Worm (Caenorhabditis elegans): Measurements from ENCODE around the gene C06C6.9.

The C06C6.9 gene

ce11 chrV:15996655-15997186 lies at the start of gene C06C6.9, which contains the start of gene C06C6.8:
C06C6.9 (minus strand) TSS chrV:15996755.
C06C6.8 (plus strand) TSS chrV:15997136.
- TF ChIP-seq flt-1 (GFP tag; IDR thresholded peaks at IDR 0.05) (no peak), B0310.2 (tag; optimal IDR thresholded peaks at IDR 0.05) (no peak), ceh-36 (tag; optimal IDR thresholded peaks at IDR 0.05) (no peak), F13C5.2 (tag; optimal IDR thresholded peaks at IDR 0.05) (no peak), hmbx-1 (tag; optimal IDR thresholded peaks at IDR 0.05) (no peak)

ce11 chrV:16045837-16046236 lies 49.3 kb upstream of the C06C6.9 start, which contains the start of gene T10C6.15:
T10C6.15 (minus strand) TSS chrV:16045940.
- TF ChIP-seq ama-1 (optimal IDR thresholded peaks at IDR 0.05) = no peak
- no peak for TF ChIP-seq aly-1 (tag; optimal IDR thresholded peaks at IDR 0.05)
- TF ChIP-seq ceh-36 (tag; optimal IDR thresholded peaks at IDR 0.05) = no peak
- TF ChIP-seq flt-1 (GFP tag; IDR thresholded peaks at IDR 0.05) = no peak
- TF ChIP-seq hmg-4 (GFP tag; optimal IDR thresholded peaks at IDR 0.05) = no peak
- TF ChIP-seq ceh-13 (GFP tag; optimal IDR thresholded peaks at IDR 0.05) = no peak
- TF ChIP-seq pes-1 (GFP tag; IDR thresholded peaks at IDR 0.05) = no peak
- no peak for TF ChIP-seq tbx-11 (GFP tag; IDR thresholded peaks at IDR 0.05)
- TF ChIP-seq hnd-1 (tag; optimal IDR thresholded peaks at IDR 0.05) = no peak
- no peak for TF ChIP-seq B0310.2 (tag; optimal IDR thresholded peaks at IDR 0.05)
- no peak for TF ChIP-seq ets-7 (tag; optimal IDR thresholded peaks at IDR 0.05)
- no peak for TF ChIP-seq tbx-37 (GFP tag; conservative IDR thresholded peaks at IDR 0.05)
- no peak for TF ChIP-seq sea-1 (GFP tag; conservative IDR thresholded peaks at IDR 0.05)
- no peak for TF ChIP-seq F13C5.2 (tag; optimal IDR thresholded peaks at IDR 0.05)

- no peak for TF ChIP-seq sea-1 (GFP tag; conservative IDR thresholded peaks at IDR 0.05)
- TF ChIP-seq aly-1 (tag; optimal IDR thresholded peaks at IDR 0.05) = no peak
- TF ChIP-seq ets-7 (tag; optimal IDR thresholded peaks at IDR 0.05) = no peak
- TF ChIP-seq hmg-4 (GFP tag; optimal IDR thresholded peaks at IDR 0.05) = no peak
- no peak for TF ChIP-seq ama-1 (optimal IDR thresholded peaks at IDR 0.05)
- no peak for TF ChIP-seq pes-1 (GFP tag; IDR thresholded peaks at IDR 0.05)
- no peak for TF ChIP-seq F13C5.2 (tag; optimal IDR thresholded peaks at IDR 0.05)
- TF ChIP-seq hnd-1 (tag; optimal IDR thresholded peaks at IDR 0.05) = no peak
- TF ChIP-seq B0310.2 (tag; optimal IDR thresholded peaks at IDR 0.05) = no peak
- TF ChIP-seq ceh-36 (tag; optimal IDR thresholded peaks at IDR 0.05) = no peak
- TF ChIP-seq tbx-37 (GFP tag; conservative IDR thresholded peaks at IDR 0.05) = no peak
- no peak for TF ChIP-seq tra-4 (tag; optimal IDR thresholded peaks at IDR 0.05)
- no peak for TF ChIP-seq scrt-1 (GFP tag; IDR thresholded peaks at IDR 0.05)
- no peak for TF ChIP-seq flt-1 (GFP tag; IDR thresholded peaks at IDR 0.05)
- TF ChIP-seq hmbx-1 (tag; optimal IDR thresholded peaks at IDR 0.05) = no peak
- TF ChIP-seq tbx-11 (GFP tag; IDR thresholded peaks at IDR 0.05) = no peak
- no peak for TF ChIP-seq ceh-13 (GFP tag; optimal IDR thresholded peaks at IDR 0.05)
Observed at ce11 chrV:16043686-16044085, 47.1 kb upstream of the C06C6.9 start.

- peak; percentile 32 for TF ChIP-seq B0310.2 (tag; optimal IDR thresholded peaks at IDR 0.05)
- no peak for TF ChIP-seq tbx-37 (GFP tag; conservative IDR thresholded peaks at IDR 0.05)
- peak; percentile 83 for TF ChIP-seq ama-1 (optimal IDR thresholded peaks at IDR 0.05)
- TF ChIP-seq tbx-11 (GFP tag; IDR thresholded peaks at IDR 0.05) = 0 out of 2 replicates have a peak, but pooled peaks have one; percentile 1
- TF ChIP-seq hmbx-1 (tag; optimal IDR thresholded peaks at IDR 0.05) = no peak
- TF ChIP-seq tra-4 (tag; optimal IDR thresholded peaks at IDR 0.05) = no peak
- TF ChIP-seq pes-1 (GFP tag; IDR thresholded peaks at IDR 0.05) = no peak
- TF ChIP-seq sea-1 (GFP tag; conservative IDR thresholded peaks at IDR 0.05) = no peak
- TF ChIP-seq hnd-1 (tag; optimal IDR thresholded peaks at IDR 0.05) = no peak
- peak; percentile 3 for TF ChIP-seq ceh-36 (tag; optimal IDR thresholded peaks at IDR 0.05)
- no peak for TF ChIP-seq hmg-4 (GFP tag; optimal IDR thresholded peaks at IDR 0.05)
- no peak for TF ChIP-seq ets-7 (tag; optimal IDR thresholded peaks at IDR 0.05)
- TF ChIP-seq ceh-13 (GFP tag; optimal IDR thresholded peaks at IDR 0.05) = no peak
- no peak for TF ChIP-seq flt-1 (GFP tag; IDR thresholded peaks at IDR 0.05)
- TF ChIP-seq aly-1 (tag; optimal IDR thresholded peaks at IDR 0.05) = peak; percentile 81
- no peak for TF ChIP-seq scrt-1 (GFP tag; IDR thresholded peaks at IDR 0.05)
- TF ChIP-seq F13C5.2 (tag; optimal IDR thresholded peaks at IDR 0.05) = no peak
Observed at ce11 chrV:16042743-16043014, 46.1 kb upstream of the C06C6.9 start.

ce11 chrV:16041925-16042742 lies 45.6 kb upstream of the C06C6.9 start, which contains the start of the genes his-2 and his-1:
his-2 (minus strand) TSS chrV:16042283.
his-1 (plus strand) TSS chrV:16042520.
- TF ChIP-seq aly-1 (tag; optimal IDR thresholded peaks at IDR 0.05) (peak; percentile 61), pes-1 (GFP tag; IDR thresholded peaks at IDR 0.05) (peak; percentile 73), tbx-11 (GFP tag; IDR thresholded peaks at IDR 0.05) (peak; percentile 49; the same call in 1 of the 2 replicates), flt-1 (GFP tag; IDR thresholded peaks at IDR 0.05) (peak; percentile 43), sea-1 (GFP tag; conservative IDR thresholded peaks at IDR 0.05) (peak; percentile 47; the same call in 1 of the 2 replicates), ama-1 (optimal IDR thresholded peaks at IDR 0.05) (peak; percentile 95)

- TF ChIP-seq hmbx-1 (tag; optimal IDR thresholded peaks at IDR 0.05) = no peak
- no peak for TF ChIP-seq aly-1 (tag; optimal IDR thresholded peaks at IDR 0.05)
- TF ChIP-seq tra-4 (tag; optimal IDR thresholded peaks at IDR 0.05) = no peak
- no peak for TF ChIP-seq F13C5.2 (tag; optimal IDR thresholded peaks at IDR 0.05)
- TF ChIP-seq sea-1 (GFP tag; conservative IDR thresholded peaks at IDR 0.05) = no peak
- no peak for TF ChIP-seq ama-1 (optimal IDR thresholded peaks at IDR 0.05)
- TF ChIP-seq ets-7 (tag; optimal IDR thresholded peaks at IDR 0.05) = no peak
- no peak for TF ChIP-seq hnd-1 (tag; optimal IDR thresholded peaks at IDR 0.05)
- TF ChIP-seq tbx-11 (GFP tag; IDR thresholded peaks at IDR 0.05) = no peak
- TF ChIP-seq ceh-36 (tag; optimal IDR thresholded peaks at IDR 0.05) = no peak
- TF ChIP-seq scrt-1 (GFP tag; IDR thresholded peaks at IDR 0.05) = no peak
- TF ChIP-seq B0310.2 (tag; optimal IDR thresholded peaks at IDR 0.05) = no peak
- no peak for TF ChIP-seq hmg-4 (GFP tag; optimal IDR thresholded peaks at IDR 0.05)
- TF ChIP-seq pes-1 (GFP tag; IDR thresholded peaks at IDR 0.05) = no peak; the same call in 1 of the 2 replicates
- TF ChIP-seq flt-1 (GFP tag; IDR thresholded peaks at IDR 0.05) = no peak
- TF ChIP-seq tbx-37 (GFP tag; conservative IDR thresholded peaks at IDR 0.05) = no peak
- TF ChIP-seq ceh-13 (GFP tag; optimal IDR thresholded peaks at IDR 0.05) = no peak
Observed at ce11 chrV:16041412-16041811, 44.9 kb upstream of the C06C6.9 start.

- TF ChIP-seq hmbx-1 (tag; optimal IDR thresholded peaks at IDR 0.05) (peak; percentile 8), flt-1 (GFP tag; IDR thresholded peaks at IDR 0.05) (0 out of 2 replicates have a peak, but pooled peaks have one; percentile 6), scrt-1 (GFP tag; IDR thresholded peaks at IDR 0.05) (0 out of 2 replicates have a peak, but pooled peaks have one; percentile 17), aly-1 (tag; optimal IDR thresholded peaks at IDR 0.05) (peak; percentile 45), pes-1 (GFP tag; IDR thresholded peaks at IDR 0.05) (peak; percentile 61), ama-1 (optimal IDR thresholded peaks at IDR 0.05) (peak; percentile 77)
Observed at ce11 chrV:16040848-16041247, 44.3 kb upstream of the C06C6.9 start.

Data from whole organism, early embryonic.